Worm (Caenorhabditis elegans): ENCODE results near the gene daf-3.

ce11 chrX:852739-853268, 27.5 kb upstream of the daf-3 start:
- TF ChIP-seq unc-39 (tag; optimal IDR thresholded peaks at IDR 0.05) = no peak
- no peak for TF ChIP-seq nhr-48 (tag; optimal IDR thresholded peaks at IDR 0.05)
- TF ChIP-seq F49E8.2 (tag; optimal IDR thresholded peaks at IDR 0.05; ENCODE audit: borderline replicate concordance) = no peak

Measured in whole organism, L4 larva.